Fruit fly (Drosophila melanogaster): Measurements from ENCODE around the gene CG12398.
A peak's percentile ranks its signal among the peaks of the same experiment; 100 is the strongest.

dm6 chrX:14868414-14868813 is 45.2 kb downstream of the CG12398 start:
- TF ChIP-seq Ets98B (GFP tag; IDR thresholded peaks at IDR 0.05) (peak; percentile 45; the same call in 1 of the 2 replicates), CG32121 (GFP tag; IDR thresholded peaks at IDR 0.05) (no peak), CG15710 (tag; optimal IDR thresholded peaks at IDR 0.05) (no peak), EcR (GFP tag; optimal IDR thresholded peaks at IDR 0.05) (no peak), CG8159 (tag; optimal IDR thresholded peaks at IDR 0.05) (no peak), CG13204 (GFP tag; optimal IDR thresholded peaks at IDR 0.05) (no peak), Snoo (tag; optimal IDR thresholded peaks at IDR 0.05) (no peak), CG8301 (tag; optimal IDR thresholded peaks at IDR 0.05) (no peak), Pif1A (GFP tag; optimal IDR thresholded peaks at IDR 0.05) (no peak), CG9948 (tag; optimal IDR thresholded peaks at IDR 0.05) (no peak), rn (GFP tag; IDR thresholded peaks at IDR 0.05) (no peak)

Measured in whole organism, pupa.